Worm (Caenorhabditis elegans): ENCODE data around the gene Y75B8A.33.

The Y75B8A.33 gene

DNA sequence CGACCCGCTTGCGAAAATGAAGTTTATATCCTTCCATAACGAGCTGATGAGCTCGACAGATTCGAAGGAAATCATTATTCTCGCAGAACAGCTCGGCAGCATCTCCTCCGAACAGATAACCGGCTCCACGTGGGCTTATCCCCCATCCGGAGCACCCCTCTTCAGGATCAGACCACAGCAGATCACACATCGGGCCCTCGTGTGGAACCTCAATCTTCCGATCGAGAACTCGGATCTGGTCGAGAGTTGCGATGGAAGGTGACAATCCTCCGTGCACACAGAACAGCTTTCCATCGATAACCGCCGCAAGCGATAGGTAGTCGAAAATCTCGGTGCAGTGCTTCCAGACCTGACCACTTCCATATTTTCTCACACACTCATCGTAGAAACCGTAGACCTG, 8.4 kb upstream of the Y75B8A.33 start:
- TF ChIP-seq mab-5 (tag; optimal IDR thresholded peaks at IDR 0.05) = no peak
- TF ChIP-seq Y55F3AM.14 (GFP tag; optimal IDR thresholded peaks at IDR 0.05) = no peak
- TF ChIP-seq F13H6.1 (tag; optimal IDR thresholded peaks at IDR 0.05) = no peak
- no peak for TF ChIP-seq ceh-82 (tag; optimal IDR thresholded peaks at IDR 0.05)
- TF ChIP-seq mbf-1 (tag; optimal IDR thresholded peaks at IDR 0.05) = no peak
- no peak for TF ChIP-seq ztf-4 (tag; optimal IDR thresholded peaks at IDR 0.05)
- TF ChIP-seq mdl-1 (tag; optimal IDR thresholded peaks at IDR 0.05) = no peak
- no peak for TF ChIP-seq nhr-11 (tag; optimal IDR thresholded peaks at IDR 0.05)

DNA sequence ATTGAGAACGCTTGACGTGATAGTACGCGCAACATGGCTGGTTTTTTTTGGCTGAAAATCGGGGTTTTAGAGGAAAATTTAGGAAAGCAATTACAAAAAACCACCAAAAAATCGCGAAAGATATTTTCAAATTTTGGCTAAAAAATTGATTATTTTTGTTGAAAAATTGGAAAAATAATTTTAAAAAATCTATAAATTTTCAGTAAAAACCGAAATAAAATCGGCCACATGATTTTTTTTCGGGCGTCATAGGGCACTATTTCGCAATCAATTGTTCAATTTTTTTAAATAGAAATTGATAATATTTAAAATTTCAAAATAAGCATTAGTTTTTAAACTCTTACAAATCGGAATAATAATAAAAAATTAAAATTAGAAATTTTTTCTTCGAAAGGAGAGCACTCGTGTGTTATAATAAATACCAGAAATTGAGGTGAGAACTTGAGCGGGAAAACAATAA, 6.7 kb upstream of the Y75B8A.33 start, which contains the start of gene glrx-5:
Gene glrx-5, minus strand, starts transcription at position 51 of the 460 bp plus-strand sequence.
- TF ChIP-seq alr-1 (tag; optimal IDR thresholded peaks at IDR 0.05) = no peak
- no peak for TF ChIP-seq unc-39 (tag; optimal IDR thresholded peaks at IDR 0.05)
- no peak for TF ChIP-seq nhr-10 (tag; optimal IDR thresholded peaks at IDR 0.05)
- TF ChIP-seq sma-9 (GFP tag; optimal IDR thresholded peaks at IDR 0.05) = no peak
- TF ChIP-seq sma-9 (tag; optimal IDR thresholded peaks at IDR 0.05) = no peak
- no peak for TF ChIP-seq egl-27 (tag; optimal IDR thresholded peaks at IDR 0.05)
- TF ChIP-seq ZK546.5 (tag; optimal IDR thresholded peaks at IDR 0.05) = no peak
- TF ChIP-seq unc-55 (GFP tag; optimal IDR thresholded peaks at IDR 0.05) = no peak

DNA sequence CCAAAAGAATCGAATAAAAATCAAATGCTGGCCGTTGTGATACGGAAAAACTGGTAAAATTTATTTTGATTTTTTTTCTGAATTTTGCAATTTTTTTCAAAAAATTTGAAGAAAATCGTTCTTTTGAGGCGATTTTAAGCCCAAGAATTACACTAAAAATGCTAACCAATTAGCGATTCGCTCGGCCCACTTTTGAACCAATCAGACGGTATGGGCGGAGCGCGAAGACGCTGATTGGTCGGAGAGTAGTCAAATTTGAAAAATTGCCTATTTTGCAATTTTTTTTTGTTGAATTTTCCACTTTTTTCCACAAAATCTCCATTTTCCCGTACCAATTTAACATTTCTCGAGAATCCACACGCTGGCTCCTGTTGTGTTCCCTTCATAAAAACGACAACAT, 6.1 kb upstream of the Y75B8A.33 start:
- TF ChIP-seq zag-1 (tag; optimal IDR thresholded peaks at IDR 0.05) (no peak), alr-1 (tag; optimal IDR thresholded peaks at IDR 0.05) (no peak), fos-1 (tag; optimal IDR thresholded peaks at IDR 0.05) (no peak), mab-5 (tag; optimal IDR thresholded peaks at IDR 0.05) (no peak), lsy-2 (tag; optimal IDR thresholded peaks at IDR 0.05) (no peak)

DNA sequence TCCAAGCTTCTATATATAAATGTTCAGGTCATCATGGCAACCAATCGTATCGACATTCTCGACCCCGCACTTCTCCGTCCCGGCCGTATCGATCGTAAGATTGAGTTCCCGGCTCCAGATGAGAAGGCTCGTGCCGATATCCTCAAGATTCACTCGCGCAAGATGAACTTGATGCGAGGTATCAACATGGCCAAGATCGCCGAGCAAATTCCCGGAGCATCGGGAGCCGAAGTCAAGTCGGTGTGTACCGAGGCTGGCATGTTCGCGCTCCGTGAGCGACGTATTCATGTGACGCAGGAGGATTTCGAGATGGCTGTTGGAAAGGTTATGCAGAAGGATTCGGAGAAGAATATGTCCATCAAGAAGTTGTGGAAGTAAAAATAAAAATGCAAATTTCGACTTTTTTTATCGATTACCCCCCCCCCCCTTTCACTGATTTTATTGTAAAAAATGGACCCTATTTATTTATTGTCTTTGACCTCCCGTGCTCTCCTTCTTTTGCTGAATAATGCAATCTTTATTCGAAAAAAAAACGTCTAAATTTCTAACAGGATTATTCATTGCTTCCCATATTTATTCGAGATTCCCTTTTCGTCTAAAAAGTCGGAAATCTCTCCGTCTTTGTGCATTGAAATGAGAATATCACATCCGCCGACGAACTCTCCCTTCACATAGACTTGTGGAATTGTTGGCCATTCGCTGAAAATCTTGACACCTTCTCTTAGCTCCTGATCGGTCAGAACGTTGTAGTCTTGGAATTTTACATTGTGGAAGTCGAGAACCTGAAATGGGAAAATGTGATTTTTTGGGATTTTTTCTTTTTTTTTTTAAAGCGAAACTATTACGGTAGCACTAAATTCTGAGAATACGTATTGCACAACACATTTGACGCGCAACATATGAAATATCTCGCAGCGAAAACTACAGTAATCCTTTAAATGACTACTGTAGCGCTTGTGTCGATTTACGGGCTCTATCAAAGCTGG, 5.2 kb upstream of the Y75B8A.33 start:
- TF ChIP-seq aly-2 (tag; optimal IDR thresholded peaks at IDR 0.05) (no peak), nhr-6 (tag; optimal IDR thresholded peaks at IDR 0.05) (no peak), unc-55 (GFP tag; optimal IDR thresholded peaks at IDR 0.05) (no peak), snpc-4 (tag; optimal IDR thresholded peaks at IDR 0.05) (no peak), egl-27 (tag; optimal IDR thresholded peaks at IDR 0.05) (no peak)

DNA sequence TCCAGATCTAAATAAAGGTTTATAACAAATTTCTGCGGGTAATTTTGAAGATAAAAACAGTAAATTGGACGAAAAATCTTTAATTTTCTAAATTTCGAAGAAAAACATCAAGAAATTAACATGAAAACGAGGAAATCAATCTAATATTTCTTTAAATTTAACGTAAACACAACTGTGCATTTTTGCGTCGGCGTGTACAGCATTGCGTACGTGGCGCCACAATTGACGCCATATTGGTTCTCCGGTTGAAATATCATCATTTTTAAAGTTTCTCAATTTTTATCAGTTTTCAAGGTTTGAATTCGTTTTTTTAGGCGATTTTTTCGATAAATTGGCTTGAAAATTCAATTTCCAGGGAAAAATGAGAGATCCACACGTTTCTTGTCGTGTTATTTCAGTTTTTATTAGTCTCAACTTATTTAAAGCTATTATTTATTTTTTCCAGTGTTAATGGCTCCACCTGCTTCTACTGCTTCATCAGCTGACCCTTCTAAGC, 2.9 kb upstream of the Y75B8A.33 start, which contains the start of gene rpt-6:
Gene rpt-6, plus strand, starts transcription at position 446 of the 496 bp plus-strand sequence.
- TF ChIP-seq nhr-129 (tag; optimal IDR thresholded peaks at IDR 0.05) (peak; percentile 66), fos-1 (tag; optimal IDR thresholded peaks at IDR 0.05) (no peak), elt-1 (tag; optimal IDR thresholded peaks at IDR 0.05) (no peak), mab-5 (tag; optimal IDR thresholded peaks at IDR 0.05) (peak; percentile 54), R02D3.7 (tag; optimal IDR thresholded peaks at IDR 0.05) (no peak), ceh-16 (tag; optimal IDR thresholded peaks at IDR 0.05) (no peak), snpc-4 (tag; optimal IDR thresholded peaks at IDR 0.05) (peak; percentile 35), blmp-1 (tag; optimal IDR thresholded peaks at IDR 0.05; ENCODE audit: insufficient read depth) (no peak), elt-3 (tag; optimal IDR thresholded peaks at IDR 0.05) (no peak), F13H6.1 (tag; optimal IDR thresholded peaks at IDR 0.05) (peak; percentile 60), nhr-11 (tag; optimal IDR thresholded peaks at IDR 0.05) (no peak), nhr-23 (tag; optimal IDR thresholded peaks at IDR 0.05) (no peak), nhr-25 (tag; optimal IDR thresholded peaks at IDR 0.05) (peak; percentile 8), lsy-2 (tag; optimal IDR thresholded peaks at IDR 0.05) (peak; percentile 59 to 77), lin-11 (tag; optimal IDR thresholded peaks at IDR 0.05) (no peak), crh-2 (tag; optimal IDR thresholded peaks at IDR 0.05) (peak; percentile 22), egl-27 (tag; optimal IDR thresholded peaks at IDR 0.05) (no peak), Y55F3AM.14 (GFP tag; optimal IDR thresholded peaks at IDR 0.05) (no peak), nhr-77 (tag; optimal IDR thresholded peaks at IDR 0.05) (no peak), alr-1 (tag; optimal IDR thresholded peaks at IDR 0.05) (no peak), gmeb-1 (tag; optimal IDR thresholded peaks at IDR 0.05) (peak; percentile 70), mbf-1 (tag; optimal IDR thresholded peaks at IDR 0.05) (no peak), ama-1 (optimal IDR thresholded peaks at IDR 0.05) (peak; percentile 49), peb-1 (tag; optimal IDR thresholded peaks at IDR 0.05) (no peak), unc-55 (GFP tag; optimal IDR thresholded peaks at IDR 0.05) (peak; percentile 75), sma-3 (GFP tag; optimal IDR thresholded peaks at IDR 0.05) (peak; percentile 53), mdl-1 (tag; optimal IDR thresholded peaks at IDR 0.05) (no peak), C34F6.9 (tag; optimal IDR thresholded peaks at IDR 0.05) (peak; percentile 51), nhr-12 (tag; optimal IDR thresholded peaks at IDR 0.05) (no peak), ztf-11 (tag; optimal IDR thresholded peaks at IDR 0.05) (no peak), lin-13 (GFP tag; optimal IDR thresholded peaks at IDR 0.05) (peak; percentile 75), nhr-10 (tag; optimal IDR thresholded peaks at IDR 0.05) (no peak), skn-1 (tag; optimal IDR thresholded peaks at IDR 0.05) (peak; percentile 81), ztf-4 (tag; optimal IDR thresholded peaks at IDR 0.05) (no peak)

All from whole organism, L2 larva.